Worm (Caenorhabditis elegans): ENCODE results near the gene srz-69.

- TF ChIP-seq pqm-1 (tag; optimal IDR thresholded peaks at IDR 0.05) (no peak), che-1 (tag; optimal IDR thresholded peaks at IDR 0.05) (no peak), elt-2 (tag; optimal IDR thresholded peaks at IDR 0.05) (no peak), ceh-6 (GFP tag; optimal IDR thresholded peaks at IDR 0.05) (no peak), lin-11 (tag; optimal IDR thresholded peaks at IDR 0.05) (no peak), ama-1 (optimal IDR thresholded peaks at IDR 0.05) (no peak), nfya-1 (tag; optimal IDR thresholded peaks at IDR 0.05) (no peak), fkh-10 (GFP tag; optimal IDR thresholded peaks at IDR 0.05) (no peak), K02D7.2 (tag; optimal IDR thresholded peaks at IDR 0.05) (no peak), fkh-6 (tag; optimal IDR thresholded peaks at IDR 0.05) (no peak), rnt-1 (tag; optimal IDR thresholded peaks at IDR 0.05) (no peak), unc-55 (GFP tag; optimal IDR thresholded peaks at IDR 0.05) (no peak)
Measured at ce11 chrIV:3467128-3467527, 9.9 kb downstream of the srz-69 start, which contains the start of gene F58E2.3.
